Worm (Caenorhabditis elegans) whole organism, L2 larva: Measurements from ENCODE around the gene dyrb-1.

ENCODE experiments used
- blmp-1 ChIP-seq: sonication (generic microtip); optimal IDR thresholded peaks from 2 replicates; lab custom pipeline; 2017; ENCODE audit warnings: missing genetic modification characterization, mild to moderate bottlenecking, missing compliant biosample characterization, antibody characterized with exemption, moderate library complexity; ENCODE audit not compliant: insufficient read depth
- egl-27 ChIP-seq: sonication (generic microtip); optimal IDR thresholded peaks from 3 replicates; lab custom pipeline; 2017; ENCODE audit warnings: missing biosample characterization, missing genetic modification reagents, missing genetic modification characterization
- lsy-2 ChIP-seq, 2 experiments: fragments of 150-350 bp in 1 of 2; sonication (generic microtip) in 1 of 2; optimal IDR thresholded peaks; 2 replicates each; lab custom pipeline; 2014 to 2017; ENCODE audit warnings: missing biosample characterization in 2 of 2, missing genetic modification characterization in 2 of 2
- nhr-10 ChIP-seq: sonication (generic microtip); optimal IDR thresholded peaks from 2 replicates; lab custom pipeline; 2017; ENCODE audit warnings: missing biosample characterization, missing genetic modification characterization
- nhr-77 ChIP-seq: fragments of 150-350 bp; optimal IDR thresholded peaks from 2 replicates; lab custom pipeline; 2014; ENCODE audit warnings: missing biosample characterization, missing genetic modification characterization
- sem-4 ChIP-seq: fragments of 150-350 bp; optimal IDR thresholded peaks from 2 replicates; lab custom pipeline; 2014; ENCODE audit warnings: missing biosample characterization, missing genetic modification reagents, missing genetic modification characterization
- skn-1 ChIP-seq: sonication (generic microtip); optimal IDR thresholded peaks from 2 replicates; lab custom pipeline; 2017; ENCODE audit warnings: missing biosample characterization, missing genetic modification characterization
- unc-39 ChIP-seq: fragments of 150-350 bp; optimal IDR thresholded peaks from 2 replicates; lab custom pipeline; 2014; ENCODE audit warnings: missing biosample characterization, missing genetic modification characterization
- unc-62 ChIP-seq: fragments of 150-350 bp; optimal IDR thresholded peaks from 2 replicates; lab custom pipeline; 2014; ENCODE audit warnings: missing biosample characterization, missing genetic modification reagents, missing genetic modification characterization
- zag-1 ChIP-seq: fragments of 150-350 bp; optimal IDR thresholded peaks from 2 replicates; lab custom pipeline; 2014; ENCODE audit warnings: missing biosample characterization, missing genetic modification characterization

DNA sequence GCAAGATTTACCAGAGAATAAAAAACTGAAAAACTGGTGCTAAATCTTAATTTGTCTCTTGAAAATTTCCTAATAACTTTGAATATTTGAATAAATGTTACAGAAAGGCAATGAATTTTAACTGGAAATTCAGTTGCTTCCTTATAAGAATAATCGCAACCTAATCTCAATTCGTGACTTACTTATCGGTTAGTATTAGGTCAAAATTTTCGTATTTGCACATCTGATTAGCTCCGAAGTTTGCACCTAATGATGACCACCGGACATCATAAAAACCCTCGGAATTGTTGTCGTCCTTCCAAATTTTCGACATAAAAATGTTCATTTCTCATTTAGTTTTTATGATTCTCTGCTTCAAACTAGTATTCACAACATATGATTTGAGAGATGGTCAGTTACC lies 30.9 kb upstream of the dyrb-1 start, which contains the start of gene C16D2.3:
- TF ChIP-seq nhr-10 (tag; lab: Kevin White, UChicago) (no peak), skn-1 (tag; lab: Kevin White, UChicago) (no peak), lsy-2 (tag; optimal IDR thresholded peaks at IDR 0.05; lab: Kevin White, UChicago) (no peak), zag-1 (tag; lab: Kevin White, UChicago) (no peak), unc-62 (no peak), nhr-77 (tag; lab: Kevin White, UChicago) (no peak), unc-39 (no peak), sem-4 (tag; lab: Kevin White, UChicago) (no peak), blmp-1 (tag; lab: Kevin White, UChicago) (no peak), egl-27 (tag; lab: Kevin White, UChicago) (no peak)
